Worm (Caenorhabditis elegans) whole organism, L2 larva: ENCODE data around the gene F56C4.1.

Experiments used
- alr-1 ChIP-seq: fragments of 150-350 bp; optimal IDR thresholded peaks from 2 replicates; lab custom pipeline; 2014; ENCODE audit warnings: missing biosample characterization, missing genetic modification characterization
- aly-2 ChIP-seq: fragments of 150-350 bp; optimal IDR thresholded peaks from 2 replicates; lab custom pipeline; 2014; ENCODE audit warnings: missing biosample characterization, missing genetic modification characterization
- ama-1 ChIP-seq: fragments of 150-350 bp; optimal IDR thresholded peaks from 2 replicates; lab custom pipeline; 2018; ENCODE audit warnings: inconsistent platforms
- elt-3 ChIP-seq: sonication (generic microtip); optimal IDR thresholded peaks from 2 replicates; lab custom pipeline; 2017; ENCODE audit warnings: missing biosample characterization, missing genetic modification characterization
- fos-1 ChIP-seq: fragments of 150-350 bp; optimal IDR thresholded peaks from 2 replicates; lab custom pipeline; 2014; ENCODE audit warnings: missing biosample characterization, missing genetic modification characterization
- lin-11 ChIP-seq: fragments of 150-350 bp; sonication (generic microtip); optimal IDR thresholded peaks from 2 replicates; lab custom pipeline; 2014; ENCODE audit warnings: missing biosample characterization, missing genetic modification characterization, inconsistent platforms, mixed read lengths
- nhr-77 ChIP-seq: fragments of 150-350 bp; optimal IDR thresholded peaks from 2 replicates; lab custom pipeline; 2014; ENCODE audit warnings: missing biosample characterization, missing genetic modification characterization
- snpc-4 ChIP-seq: fragments of 150-350 bp; optimal IDR thresholded peaks from 2 replicates; lab custom pipeline; 2014; ENCODE audit warnings: missing biosample characterization, missing genetic modification characterization
- unc-62 ChIP-seq: fragments of 150-350 bp; optimal IDR thresholded peaks from 2 replicates; lab custom pipeline; 2014; ENCODE audit warnings: missing biosample characterization, missing genetic modification reagents, missing genetic modification characterization
- ztf-11 ChIP-seq: sonication (generic microtip); optimal IDR thresholded peaks from 2 replicates; lab custom pipeline; 2017; ENCODE audit warnings: missing biosample characterization, missing genetic modification characterization

DNA sequence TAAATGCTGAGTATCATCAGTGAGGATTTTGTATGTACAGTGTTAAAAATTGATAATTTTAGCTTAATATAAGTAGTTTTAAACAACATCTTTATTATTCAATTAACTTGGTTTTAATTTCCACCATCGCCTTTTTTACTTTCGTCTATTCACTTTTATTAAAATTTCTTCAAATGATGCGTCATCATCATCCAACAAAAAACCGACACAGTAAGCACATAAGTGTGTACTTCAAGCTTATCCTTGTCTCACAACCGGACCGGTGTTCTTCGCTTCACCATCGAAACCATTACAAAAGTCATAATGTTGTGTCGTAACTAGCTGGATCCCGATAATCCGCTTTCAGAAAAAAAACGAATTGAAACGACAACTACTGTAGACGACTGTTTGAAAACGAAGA is 40.2 kb upstream of the F56C4.1 start, which contains the start of gene C43F9.11:
- TF ChIP-seq elt-3 (tag; lab: Kevin White, UChicago): no peak
- no peak for TF ChIP-seq lin-11 (tag; lab: Kevin White, UChicago)
- no peak for TF ChIP-seq nhr-77 (tag; lab: Kevin White, UChicago)
- no peak for TF ChIP-seq ztf-11 (tag; lab: Kevin White, UChicago)
- no peak for TF ChIP-seq snpc-4
- no peak for TF ChIP-seq fos-1
- no peak for TF ChIP-seq unc-62 (GFP tag; lab: Kevin White, UChicago)
- no peak for TF ChIP-seq alr-1 (tag; lab: Kevin White, UChicago)
- no peak for TF ChIP-seq aly-2
- no peak for TF ChIP-seq ama-1 (lab: Kevin White, UChicago)
